Worm (Caenorhabditis elegans) whole organism, midembryonic: Measurements from ENCODE around the gene F22E5.20.

ENCODE experiments used
- T22C8.4 ChIP-seq: fragments of 200-800 bp; sonication (Bioruptor generic); IDR thresholded peaks from 2 replicates; pipeline ENCODE4 v1.3.6; 2022; ENCODE audit warnings: missing genetic modification characterization, missing compliant biosample characterization
- flt-1 ChIP-seq: fragments of 200-800 bp; sonication (Bioruptor generic); IDR thresholded peaks from 2 replicates; pipeline ENCODE4 v1.3.6; 2022; ENCODE audit warnings: missing genetic modification characterization, missing compliant biosample characterization

ce11 chrII:2684208-2684607 is 10.8 kb upstream of the F22E5.20 start, which contains the start of gene ceh-87:
- TF ChIP-seq T22C8.4 (GFP tag; lab: Robert Waterston, UW) (no peak), flt-1 (GFP tag; lab: Robert Waterston, UW) (no peak)
